Worm (Caenorhabditis elegans) whole organism, midembryonic: ENCODE data around the gene pak-1.

Experiments
- T22C8.4 ChIP-seq: fragments of 200-800 bp; sonication (Bioruptor generic); IDR thresholded peaks from 2 replicates; pipeline ENCODE4 v1.3.6; 2022; ENCODE audit warnings: missing genetic modification characterization, missing compliant biosample characterization
- cog-1 ChIP-seq: sonication (generic microtip); optimal IDR thresholded peaks from 2 replicates; lab custom pipeline; 2016; ENCODE audit warnings: missing genetic modification characterization, missing compliant biosample characterization
- flt-1 ChIP-seq: fragments of 200-800 bp; sonication (Bioruptor generic); IDR thresholded peaks from 2 replicates; pipeline ENCODE4 v1.3.6; 2022; ENCODE audit warnings: missing genetic modification characterization, missing compliant biosample characterization
- klf-2 ChIP-seq: fragments of 200-800 bp; sonication (Bioruptor generic); conservative IDR thresholded peaks from 2 replicates; pipeline ENCODE4 v1.3.6; 2022; ENCODE audit warnings: missing genetic modification reagents, missing genetic modification characterization, missing compliant biosample characterization
- med-1 ChIP-seq: sonication (generic microtip); optimal IDR thresholded peaks from 2 replicates; lab custom pipeline; 2017; ENCODE audit warnings: missing genetic modification characterization, mild to moderate bottlenecking, missing compliant biosample characterization, antibody characterized with exemption, missing genetic modification reagents; ENCODE audit not compliant: insufficient read depth
- ref-1 ChIP-seq: fragments of 200-800 bp; sonication (Bioruptor generic); conservative IDR thresholded peaks from 2 replicates; pipeline ENCODE4 v1.3.6; 2022; ENCODE audit warnings: missing genetic modification reagents, missing genetic modification characterization, missing compliant biosample characterization
- tab-1 ChIP-seq: fragments of 200-800 bp; sonication (Bioruptor generic); IDR thresholded peaks from 2 replicates; pipeline ENCODE4 v1.3.6; 2022; ENCODE audit warnings: missing genetic modification characterization, missing compliant biosample characterization
- ztf-23 ChIP-seq: fragments of 200-800 bp; sonication (Bioruptor generic); IDR thresholded peaks from 2 replicates; pipeline ENCODE4 v1.3.6; 2022; ENCODE audit warnings: missing genetic modification reagents, missing genetic modification characterization, missing compliant biosample characterization
- ztf-29 ChIP-seq: fragments of 200-800 bp; sonication (Bioruptor generic); IDR thresholded peaks from 2 replicates; pipeline ENCODE4 v1.3.6; 2022; ENCODE audit warnings: missing genetic modification reagents, missing genetic modification characterization, missing compliant biosample characterization

pak-1 gene

DNA sequence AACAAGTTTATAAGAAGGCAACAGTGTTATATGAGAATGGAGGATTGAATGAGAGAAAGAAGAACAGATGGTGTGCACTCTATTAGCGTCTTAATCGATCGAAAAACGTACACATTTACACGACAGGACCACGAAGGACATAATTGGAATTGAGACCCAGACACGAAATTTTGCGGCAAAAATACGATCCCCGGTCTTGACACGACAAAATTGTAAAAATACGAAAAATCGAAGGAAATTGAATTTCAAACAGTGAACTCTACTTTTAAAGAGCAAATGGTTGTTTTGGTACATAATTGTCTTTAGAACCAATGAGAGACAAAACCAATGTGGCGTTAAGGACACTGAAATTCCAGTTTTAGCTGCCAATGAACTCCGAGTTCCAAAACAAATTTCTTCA lies 25.9 kb downstream of the pak-1 start, which contains the start of gene lelo-3:
Gene lelo-3, minus strand, starts transcription at position 101 of the 400 bp plus-strand sequence.
- TF ChIP-seq klf-2 (GFP tag; lab: Robert Waterston, UW) (no peak), cog-1 (no peak), ztf-29 (GFP tag; lab: Robert Waterston, UW) (no peak), flt-1 (GFP tag; lab: Robert Waterston, UW) (no peak), T22C8.4 (GFP tag; lab: Robert Waterston, UW) (no peak), med-1 (GFP tag; lab: Kevin White, UChicago) (no peak), ref-1 (GFP tag; lab: Robert Waterston, UW) (no peak), ztf-23 (GFP tag; lab: Robert Waterston, UW) (no peak), tab-1 (GFP tag; lab: Robert Waterston, UW) (no peak)

ce11 chrX:6020782-6021181 lies 27.6 kb downstream of the pak-1 start:
- TF ChIP-seq ztf-23 (GFP tag; lab: Robert Waterston, UW) (no peak), med-1 (GFP tag; lab: Kevin White, UChicago) (no peak), tab-1 (GFP tag; lab: Robert Waterston, UW) (no peak)

- no peak for TF ChIP-seq klf-2 (GFP tag; lab: Robert Waterston, UW)
- TF ChIP-seq med-1 (GFP tag; lab: Kevin White, UChicago): no peak
- TF ChIP-seq ztf-23 (GFP tag; lab: Robert Waterston, UW): no peak
- no peak for TF ChIP-seq ref-1 (GFP tag; lab: Robert Waterston, UW)
- TF ChIP-seq tab-1 (GFP tag; lab: Robert Waterston, UW): no peak
- TF ChIP-seq ztf-29 (GFP tag; lab: Robert Waterston, UW): no peak
- no peak for TF ChIP-seq T22C8.4 (GFP tag; lab: Robert Waterston, UW)
- TF ChIP-seq cog-1: no peak
- TF ChIP-seq flt-1 (GFP tag; lab: Robert Waterston, UW): no peak
These were observed 28.4 kb downstream of the pak-1 start, which contains the start of gene C09B8.4 for ce11 chrX:6019886-6020469. Gene C09B8.4 (minus strand): TSS chrX:6019936.

ce11 chrX:6015096-6015495 lies 33.3 kb downstream of the pak-1 start, which contains the start of gene C09B8.8:
Gene C09B8.8 (plus strand): TSS chrX:6015492.
- TF ChIP-seq T22C8.4 (GFP tag; lab: Robert Waterston, UW): no peak
- TF ChIP-seq ztf-29 (GFP tag; lab: Robert Waterston, UW): no peak
- no peak for TF ChIP-seq med-1 (GFP tag; lab: Kevin White, UChicago)
- no peak for TF ChIP-seq flt-1 (GFP tag; lab: Robert Waterston, UW)
- no peak for TF ChIP-seq cog-1
- TF ChIP-seq klf-2 (GFP tag; lab: Robert Waterston, UW): no peak
- no peak for TF ChIP-seq ref-1 (GFP tag; lab: Robert Waterston, UW)
- TF ChIP-seq ztf-23 (GFP tag; lab: Robert Waterston, UW): no peak
- no peak for TF ChIP-seq tab-1 (GFP tag; lab: Robert Waterston, UW)

DNA sequence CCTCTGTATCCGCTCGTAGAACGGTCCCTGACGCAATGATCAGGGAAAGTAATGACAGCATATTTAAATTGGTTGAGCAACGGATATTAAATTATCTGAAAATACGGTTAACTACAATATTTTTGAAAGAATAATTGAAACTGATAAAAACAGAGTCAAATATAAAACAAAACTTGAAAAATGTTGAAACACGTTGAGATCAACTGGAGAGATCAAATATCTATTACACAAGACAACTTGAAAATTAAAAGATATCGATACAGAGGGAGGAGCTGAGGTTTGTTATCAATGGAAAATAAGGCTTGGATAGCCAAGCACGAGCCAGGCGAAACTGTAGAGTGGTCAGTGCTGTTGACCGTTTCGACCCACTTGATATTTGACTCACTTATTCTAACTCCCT lies 37.8 kb downstream of the pak-1 start, which contains the start of gene C09B8.3:
Gene C09B8.3, minus strand, starts transcription at position 101 of the 400 bp plus-strand sequence.
- TF ChIP-seq cog-1: no peak
- TF ChIP-seq ref-1 (GFP tag; lab: Robert Waterston, UW): no peak
- no peak for TF ChIP-seq T22C8.4 (GFP tag; lab: Robert Waterston, UW)
- TF ChIP-seq flt-1 (GFP tag; lab: Robert Waterston, UW): no peak

DNA sequence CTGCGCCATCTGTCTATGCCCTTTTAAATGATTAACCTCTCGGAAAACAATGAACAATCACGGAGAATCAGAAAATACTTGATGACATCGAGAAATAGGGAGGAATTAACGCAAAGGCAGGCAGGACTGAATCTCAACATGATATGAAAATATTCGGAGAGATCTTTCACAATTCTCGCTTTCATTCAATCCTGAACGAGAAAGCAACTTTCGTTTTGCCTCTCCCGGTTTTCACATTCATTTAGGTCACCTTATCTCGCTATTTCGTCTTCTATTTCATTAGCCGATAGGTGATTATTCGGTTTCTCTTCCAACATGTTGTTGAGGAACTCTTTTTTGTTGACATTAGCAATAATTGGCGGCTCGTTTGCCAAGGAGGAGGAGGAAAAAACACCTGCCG lies 44.1 kb downstream of the pak-1 start:
- TF ChIP-seq ztf-29 (GFP tag; lab: Robert Waterston, UW): no peak

DNA sequence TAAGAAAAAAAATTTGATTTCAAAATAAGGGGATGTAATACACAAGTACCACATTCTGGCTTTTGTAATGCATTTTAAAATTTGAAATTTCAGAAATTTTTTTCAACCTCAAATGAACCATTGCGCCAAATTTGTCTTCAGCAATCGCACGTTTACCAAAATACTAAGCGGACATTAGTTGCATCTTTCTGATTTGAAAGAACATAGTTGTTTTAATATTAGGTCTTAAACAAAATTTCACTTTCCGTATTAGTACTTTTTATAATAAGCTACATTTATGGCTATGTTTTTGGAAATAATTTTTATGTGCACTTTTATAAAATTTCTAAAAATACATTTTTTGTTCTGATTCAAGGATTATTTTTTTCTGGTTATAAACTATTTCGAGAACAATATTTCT lies 44.6 kb downstream of the pak-1 start, which contains the start of gene sups-1:
Gene sups-1, plus strand, starts transcription at position 301 of the 400 bp plus-strand sequence.
- TF ChIP-seq ref-1 (GFP tag; lab: Robert Waterston, UW) (no peak), T22C8.4 (GFP tag; lab: Robert Waterston, UW) (no peak), med-1 (GFP tag; lab: Kevin White, UChicago) (no peak), ztf-29 (GFP tag; lab: Robert Waterston, UW) (no peak), ztf-23 (GFP tag; lab: Robert Waterston, UW) (no peak), klf-2 (GFP tag; lab: Robert Waterston, UW) (no peak), flt-1 (GFP tag; lab: Robert Waterston, UW) (no peak), cog-1 (no peak), tab-1 (GFP tag; lab: Robert Waterston, UW) (no peak)

DNA sequence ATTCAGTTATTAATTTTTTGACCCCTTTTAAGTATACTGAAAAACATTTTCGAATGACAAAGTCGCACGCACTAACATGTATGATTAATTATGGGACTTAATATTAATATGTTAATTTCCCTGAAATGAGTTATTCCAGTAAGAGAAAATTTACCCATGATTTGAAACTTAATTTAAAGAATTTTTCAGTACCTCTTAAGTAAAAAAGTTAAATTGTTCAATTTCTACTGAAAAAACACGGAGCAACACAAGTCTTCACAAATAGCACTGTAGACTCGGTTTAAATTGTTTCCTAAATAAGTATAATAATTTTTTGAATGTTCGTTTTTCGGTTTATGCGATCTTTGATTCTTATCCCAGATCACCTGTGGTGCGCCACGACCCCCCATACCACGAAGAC lies 45.9 kb downstream of the pak-1 start:
- no peak for TF ChIP-seq med-1 (GFP tag; lab: Kevin White, UChicago)
- no peak for TF ChIP-seq ref-1 (GFP tag; lab: Robert Waterston, UW)
- no peak for TF ChIP-seq cog-1
- TF ChIP-seq T22C8.4 (GFP tag; lab: Robert Waterston, UW): no peak
- TF ChIP-seq flt-1 (GFP tag; lab: Robert Waterston, UW): no peak
- no peak for TF ChIP-seq ztf-29 (GFP tag; lab: Robert Waterston, UW)
- no peak for TF ChIP-seq klf-2 (GFP tag; lab: Robert Waterston, UW)
- TF ChIP-seq tab-1 (GFP tag; lab: Robert Waterston, UW): no peak
- no peak for TF ChIP-seq ztf-23 (GFP tag; lab: Robert Waterston, UW)

- TF ChIP-seq tab-1 (GFP tag; lab: Robert Waterston, UW) (no peak), ztf-23 (GFP tag; lab: Robert Waterston, UW) (no peak), med-1 (GFP tag; lab: Kevin White, UChicago) (no peak), flt-1 (GFP tag; lab: Robert Waterston, UW) (no peak)
These were observed 47.0 kb downstream of the pak-1 start, which contains the start of gene F22F4.4 for ce11 chrX:6001432-6001831. Gene F22F4.4 (minus strand): TSS chrX:6001532.
